Worm (Caenorhabditis elegans) whole organism, mixed stage, embryonic: Measurements from ENCODE around the gene Y39G8B.13.

ENCODE experiments used
- M03D4.4 ChIP-seq: sonication (generic microtip); optimal IDR thresholded peaks from 2 replicates; lab custom pipeline; 2017; ENCODE audit warnings: mild to moderate bottlenecking, missing genetic modification characterization, missing compliant biosample characterization
- bed-3 ChIP-seq: fragments of 200-800 bp; sonication (Bioruptor generic); optimal IDR thresholded peaks from 3 replicates; lab custom pipeline; 2018; ENCODE audit warnings: mild to moderate bottlenecking, missing genetic modification characterization, moderate library complexity, missing compliant biosample characterization
- ceh-39 ChIP-seq: fragments of 150-350 bp; optimal IDR thresholded peaks from 2 replicates; lab custom pipeline; 2014; ENCODE audit warnings: missing biosample characterization, missing genetic modification characterization
- ceh-43 ChIP-seq: fragments of 200-800 bp; sonication (Bioruptor generic); optimal IDR thresholded peaks from 2 replicates; lab custom pipeline; 2018; ENCODE audit warnings: mild to moderate bottlenecking, missing genetic modification characterization, moderate library complexity, missing compliant biosample characterization
- ceh-83 ChIP-seq: fragments of 200-800 bp; sonication (Bioruptor generic); optimal IDR thresholded peaks from 2 replicates; lab custom pipeline; 2018; ENCODE audit warnings: mild to moderate bottlenecking, missing genetic modification characterization, missing compliant biosample characterization
- ces-1 ChIP-seq: fragments of 150-350 bp; optimal IDR thresholded peaks from 2 replicates; lab custom pipeline; 2014; ENCODE audit warnings: missing biosample characterization, missing genetic modification reagents, missing genetic modification characterization
- cnd-1 ChIP-seq: fragments of 200-800 bp; sonication (Bioruptor generic); optimal IDR thresholded peaks from 2 replicates; lab custom pipeline; 2018; ENCODE audit warnings: mild to moderate bottlenecking, missing genetic modification characterization, missing compliant biosample characterization
- drap-1 ChIP-seq: fragments of 200-800 bp; sonication (Bioruptor generic); optimal IDR thresholded peaks from 3 replicates; lab custom pipeline; 2018; ENCODE audit warnings: mild to moderate bottlenecking, missing genetic modification characterization, missing compliant biosample characterization
- elt-1 ChIP-seq: sonication (generic microtip); optimal IDR thresholded peaks from 2 replicates; lab custom pipeline; 2017; ENCODE audit warnings: missing genetic modification characterization, mild to moderate bottlenecking, missing compliant biosample characterization, antibody characterized with exemption, moderate library complexity, borderline replicate concordance; ENCODE audit not compliant: insufficient read depth
- elt-3 ChIP-seq: fragments of 150-350 bp; optimal IDR thresholded peaks from 2 replicates; lab custom pipeline; 2014; ENCODE audit warnings: missing biosample characterization, missing genetic modification characterization
- flh-1 ChIP-seq: fragments of 200-800 bp; sonication (Bioruptor generic); optimal IDR thresholded peaks from 2 replicates; lab custom pipeline; 2018; ENCODE audit warnings: mild to moderate bottlenecking, missing genetic modification characterization, moderate library complexity, missing compliant biosample characterization
- ham-2 ChIP-seq: fragments of 200-800 bp; sonication (Bioruptor generic); optimal IDR thresholded peaks from 2 replicates; lab custom pipeline; 2018; ENCODE audit warnings: mild to moderate bottlenecking, missing genetic modification characterization, missing compliant biosample characterization
- hlh-1 ChIP-seq: fragments of 150-350 bp; optimal IDR thresholded peaks from 2 replicates; lab custom pipeline; 2014; ENCODE audit warnings: missing biosample characterization, missing genetic modification reagents, missing genetic modification characterization
- lin-32 ChIP-seq: fragments of 200-800 bp; sonication (Bioruptor generic); optimal IDR thresholded peaks from 2 replicates; lab custom pipeline; 2018; ENCODE audit warnings: mild to moderate bottlenecking, missing genetic modification characterization, missing compliant biosample characterization
- lsy-2 ChIP-seq: fragments of 150-350 bp; optimal IDR thresholded peaks from 2 replicates; lab custom pipeline; 2014; ENCODE audit warnings: missing biosample characterization, missing genetic modification characterization
- mab-5 ChIP-seq: fragments of 150-350 bp; optimal IDR thresholded peaks from 2 replicates; lab custom pipeline; 2014; ENCODE audit warnings: missing biosample characterization, missing genetic modification characterization
- mep-1 ChIP-seq: fragments of 150-350 bp; optimal IDR thresholded peaks from 2 replicates; lab custom pipeline; 2017; ENCODE audit warnings: missing biosample characterization, missing genetic modification reagents, missing genetic modification characterization, inconsistent platforms
- mls-2 ChIP-seq: sonication (generic microtip); optimal IDR thresholded peaks from 2 replicates; lab custom pipeline; 2016; ENCODE audit warnings: mild to moderate bottlenecking, missing genetic modification characterization, moderate library complexity, missing compliant biosample characterization
- nhr-12 ChIP-seq: fragments of 150-350 bp; optimal IDR thresholded peaks from 2 replicates; lab custom pipeline; 2014; ENCODE audit warnings: missing biosample characterization, missing genetic modification characterization
- nhr-2 ChIP-seq: fragments of 150-350 bp; optimal IDR thresholded peaks from 2 replicates; lab custom pipeline; 2014; ENCODE audit warnings: missing biosample characterization, missing genetic modification characterization
- nhr-237 ChIP-seq: fragments of 150-350 bp; optimal IDR thresholded peaks from 2 replicates; lab custom pipeline; 2014; ENCODE audit warnings: missing biosample characterization, missing genetic modification characterization
- nhr-28 ChIP-seq: fragments of 150-350 bp; optimal IDR thresholded peaks from 2 replicates; lab custom pipeline; 2014; ENCODE audit warnings: missing biosample characterization, missing genetic modification characterization
- nhr-76 ChIP-seq: sonication (generic microtip); optimal IDR thresholded peaks from 2 replicates; lab custom pipeline; 2017; ENCODE audit warnings: missing biosample characterization, missing genetic modification characterization
- pha-4 ChIP-seq: fragments of 150-350 bp; optimal IDR thresholded peaks from 2 replicates; lab custom pipeline; 2018; ENCODE audit warnings: missing biosample characterization, missing genetic modification reagents, missing genetic modification characterization
- snpc-4 ChIP-seq: fragments of 150-350 bp; optimal IDR thresholded peaks from 2 replicates; lab custom pipeline; 2014; ENCODE audit warnings: missing biosample characterization, missing genetic modification characterization
- sptf-1 ChIP-seq: sonication (generic microtip); optimal IDR thresholded peaks from 2 replicates; lab custom pipeline; 2017; ENCODE audit warnings: mild to moderate bottlenecking, missing genetic modification characterization, moderate library complexity, missing compliant biosample characterization
- tbx-8 ChIP-seq: fragments of 200-800 bp; sonication (Bioruptor generic); optimal IDR thresholded peaks from 2 replicates; lab custom pipeline; 2018; ENCODE audit warnings: mild to moderate bottlenecking, missing genetic modification characterization, moderate library complexity, missing compliant biosample characterization
- unc-120 ChIP-seq: sonication (generic microtip); optimal IDR thresholded peaks from 2 replicates; lab custom pipeline; 2017; ENCODE audit warnings: missing genetic modification characterization, missing compliant biosample characterization; ENCODE audit not compliant: poor library complexity, severe bottlenecking
- unc-62 ChIP-seq: fragments of 150-350 bp; optimal IDR thresholded peaks from 2 replicates; lab custom pipeline; 2014; ENCODE audit warnings: missing biosample characterization, missing genetic modification reagents, missing genetic modification characterization
- zip-8 ChIP-seq: fragments of 150-350 bp; optimal IDR thresholded peaks from 2 replicates; lab custom pipeline; 2014; ENCODE audit warnings: missing biosample characterization, missing genetic modification characterization

Y39G8B.13 gene

ce11 chrII:13976161-13976560 lies 6.7 kb downstream of the Y39G8B.13 start, which contains the start of gene Y39G8B.2 (continued):
- TF ChIP-seq drap-1 (GFP tag; lab: Kevin White, UChicago) (peak; percentile 66), tbx-8 (GFP tag; lab: Kevin White, UChicago) (peak; percentile 30)

ce11 chrII:13974136-13974535 lies 8.7 kb downstream of the Y39G8B.13 start:
- TF ChIP-seq sptf-1 (tag; lab: Kevin White, UChicago) (no peak), bed-3 (GFP tag; lab: Kevin White, UChicago) (no peak), ham-2 (GFP tag; lab: Kevin White, UChicago) (no peak), nhr-28 (tag; lab: Kevin White, UChicago) (no peak), lsy-2 (tag; lab: Kevin White, UChicago) (no peak), unc-120 (tag; lab: Kevin White, UChicago) (no peak), ces-1 (GFP tag; lab: Kevin White, UChicago) (no peak), ceh-43 (no peak), elt-3 (tag; lab: Kevin White, UChicago) (no peak), zip-8 (no peak), nhr-237 (tag; lab: Kevin White, UChicago) (no peak), snpc-4 (no peak), lin-32 (GFP tag; lab: Kevin White, UChicago) (no peak), mls-2 (tag; lab: Kevin White, UChicago) (no peak), mep-1 (tag; lab: Kevin White, UChicago) (no peak), drap-1 (GFP tag; lab: Kevin White, UChicago) (no peak), cnd-1 (tag; lab: Kevin White, UChicago) (no peak), pha-4 (no peak)
- TF ChIP-seq, all 35 proteins: peak for 0

DNA sequence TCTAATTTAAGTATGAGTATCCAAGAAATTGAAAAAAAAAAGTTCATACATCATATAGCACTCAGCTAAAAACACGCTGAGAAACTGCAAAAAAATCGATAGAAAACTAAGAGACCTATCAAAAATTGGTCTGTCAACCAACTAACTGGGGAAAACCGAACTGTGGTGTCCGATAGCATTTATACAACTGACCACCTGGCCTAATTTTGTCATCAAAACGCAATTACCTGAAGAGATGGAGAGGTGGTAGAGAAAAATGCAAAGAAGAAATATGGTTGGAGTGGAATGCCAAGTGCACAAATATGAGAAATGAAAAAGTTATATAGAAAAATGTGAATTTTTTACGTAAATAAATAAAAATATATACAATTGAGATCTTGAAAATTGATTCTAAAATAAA lies 9.3 kb downstream of the Y39G8B.13 start, which contains the start of gene Y39G8B.1:
Gene Y39G8B.1 (minus strand): TSS at position 299 of the 400 bp plus-strand sequence.
- TF ChIP-seq bed-3 (GFP tag; lab: Kevin White, UChicago) (no peak), hlh-1 (tag; lab: Kevin White, UChicago) (no peak), ces-1 (GFP tag; lab: Kevin White, UChicago) (peak; percentile 46), drap-1 (GFP tag; lab: Kevin White, UChicago) (no peak), M03D4.4 (tag; lab: Kevin White, UChicago) (no peak), ceh-39 (tag; lab: Kevin White, UChicago) (peak; percentile 10), nhr-2 (tag; lab: Kevin White, UChicago) (peak; percentile 35)

- TF ChIP-seq nhr-237 (tag; lab: Kevin White, UChicago): no peak
- TF ChIP-seq unc-120 (tag; lab: Kevin White, UChicago): no peak
- no peak for TF ChIP-seq ceh-43
- TF ChIP-seq nhr-12: no peak
- no peak for TF ChIP-seq drap-1 (GFP tag; lab: Kevin White, UChicago)
- no peak for TF ChIP-seq ces-1 (GFP tag; lab: Kevin White, UChicago)
- TF ChIP-seq cnd-1 (tag; lab: Kevin White, UChicago): no peak
- no peak for TF ChIP-seq flh-1
- TF ChIP-seq elt-1 (tag; lab: Kevin White, UChicago): no peak
- TF ChIP-seq elt-3 (tag; lab: Kevin White, UChicago): no peak
- TF ChIP-seq nhr-2 (tag; lab: Kevin White, UChicago): no peak
- TF ChIP-seq mab-5: no peak
- no peak for TF ChIP-seq unc-62 (GFP tag; lab: Kevin White, UChicago)
- no peak for TF ChIP-seq ham-2 (GFP tag; lab: Kevin White, UChicago)
These were observed 10.6 kb downstream of the Y39G8B.13 start for ce11 chrII:13972199-13972598.

- TF ChIP-seq nhr-76 (tag; lab: Kevin White, UChicago): no peak
- no peak for TF ChIP-seq flh-1
- TF ChIP-seq, all 35 proteins: peak for 0
These were observed 13.9 kb downstream of the Y39G8B.13 start, which contains the start of gene sre-43 for ce11 chrII:13968979-13969378. Gene sre-43, minus strand, starts transcription at chrII:13969079.

DNA sequence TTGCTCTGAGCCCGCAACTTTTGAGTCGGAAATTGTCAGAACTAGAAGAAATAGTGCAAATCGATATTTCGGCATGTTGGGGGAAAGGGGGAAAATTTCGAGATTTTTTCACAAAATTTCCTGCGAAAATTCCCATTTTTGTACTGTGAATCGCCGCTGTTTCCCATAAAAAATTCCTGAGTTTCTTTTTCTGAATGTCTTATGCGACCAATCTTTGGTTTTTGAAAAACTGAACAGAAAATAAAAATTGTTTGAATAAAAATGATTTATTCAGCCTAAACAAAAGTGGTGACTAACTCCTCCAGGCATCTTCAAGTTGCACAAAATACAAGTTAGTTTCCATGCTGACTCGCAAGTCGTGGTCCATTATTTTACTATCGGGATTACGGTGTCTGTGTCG lies 16.6 kb downstream of the Y39G8B.13 start, which contains the start of gene W07G1.7:
Gene W07G1.7 (minus strand): TSS at position 101 of the 400 bp plus-strand sequence.
- TF ChIP-seq bed-3 (GFP tag; lab: Kevin White, UChicago): no peak
- TF ChIP-seq ceh-39 (tag; lab: Kevin White, UChicago): no peak
- TF ChIP-seq ceh-83 (GFP tag; lab: Kevin White, UChicago): no peak
- no peak for TF ChIP-seq ces-1 (GFP tag; lab: Kevin White, UChicago)
- TF ChIP-seq, all 35 proteins: peak for 0
